Fruit fly (Drosophila melanogaster) whole organism, embryonic: ENCODE results near the gene Strip.
A peak's percentile ranks its signal among the peaks of the same experiment; 100 is the strongest.

Source experiments
- Bgb ChIP-seq: fragments of 200-800 bp; sonication (Bioruptor generic); IDR thresholded peaks from 2 replicates; pipeline ENCODE4 v1.3.6; 2022; ENCODE audit warnings: missing biosample characterization, missing genetic modification characterization; ENCODE audit not compliant: partially characterized antibody
- BtbVII ChIP-seq: fragments of 200-800 bp; sonication (Bioruptor generic); optimal IDR thresholded peaks from 3 replicates; lab custom pipeline; 2017; ENCODE audit warnings: missing biosample characterization, mild to moderate bottlenecking, missing genetic modification characterization
- CG10565 ChIP-seq: fragments of 200-800 bp; sonication (Bioruptor generic); optimal IDR thresholded peaks from 3 replicates; lab custom pipeline; 2016; ENCODE audit warnings: missing biosample characterization, mild to moderate bottlenecking, missing genetic modification characterization
- CG11560 ChIP-seq: fragments of 200-800 bp; sonication (Bioruptor generic); IDR thresholded peaks from 3 replicates; pipeline ENCODE4 v1.3.6; 2022; ENCODE audit warnings: missing biosample characterization, missing genetic modification characterization
- CG12104 ChIP-seq: fragments of 200-800 bp; sonication (Bioruptor generic); optimal IDR thresholded peaks from 3 replicates; lab custom pipeline; 2016; ENCODE audit warnings: missing biosample characterization, missing genetic modification characterization
- CG1233 ChIP-seq: fragments of 200-800 bp; sonication (Bioruptor generic); optimal IDR thresholded peaks from 4 replicates; lab custom pipeline; 2018; ENCODE audit warnings: missing biosample characterization, mild to moderate bottlenecking, missing genetic modification characterization
- CG13287 ChIP-seq: fragments of 200-800 bp; sonication (Bioruptor generic); IDR thresholded peaks from 2 replicates; pipeline ENCODE4 v1.3.6; 2022; ENCODE audit warnings: missing biosample characterization, missing genetic modification characterization; ENCODE audit not compliant: partially characterized antibody
- CG14667 ChIP-seq: fragments of 200-800 bp; sonication (Bioruptor generic); IDR thresholded peaks from 2 replicates; pipeline ENCODE4 v1.3.6; 2022; ENCODE audit warnings: missing biosample characterization, missing genetic modification characterization
- CG17186 ChIP-seq: fragments of 200-800 bp; sonication (Bioruptor generic); optimal IDR thresholded peaks from 3 replicates; lab custom pipeline; 2017; ENCODE audit warnings: missing biosample characterization, missing genetic modification reagents, missing genetic modification characterization
- CG2712 ChIP-seq: fragments of 200-800 bp; optimal IDR thresholded peaks from 3 replicates; lab custom pipeline; 2019; ENCODE audit warnings: missing biosample characterization, mild to moderate bottlenecking, missing genetic modification characterization, moderate library complexity
- CG3163 ChIP-seq: fragments of 200-800 bp; sonication (Bioruptor generic); optimal IDR thresholded peaks from 3 replicates; lab custom pipeline; 2016; ENCODE audit warnings: missing biosample characterization, missing genetic modification characterization
- CG32532 ChIP-seq: fragments of 200-800 bp; sonication (Bioruptor generic); IDR thresholded peaks from 2 replicates; pipeline ENCODE4 v1.3.6; 2022; ENCODE audit warnings: missing biosample characterization, missing genetic modification characterization
- CG3995 ChIP-seq: fragments of 200-800 bp; sonication (Bioruptor generic); optimal IDR thresholded peaks from 3 replicates; lab custom pipeline; 2016; ENCODE audit warnings: missing biosample characterization, missing genetic modification characterization
- CG4282 ChIP-seq: fragments of 200-800 bp; sonication (Bioruptor generic); optimal IDR thresholded peaks from 2 replicates; lab custom pipeline; 2016; ENCODE audit warnings: missing biosample characterization, missing genetic modification characterization
- CG4707 ChIP-seq: fragments of 200-800 bp; sonication (Bioruptor generic); optimal IDR thresholded peaks from 2 replicates; lab custom pipeline; 2018; ENCODE audit warnings: missing biosample characterization, mild to moderate bottlenecking, missing genetic modification characterization, moderate library complexity
- CG7963 ChIP-seq: fragments of 200-800 bp; sonication (Bioruptor generic); IDR thresholded peaks from 3 replicates; pipeline ENCODE4 v1.3.6; 2022; ENCODE audit warnings: missing biosample characterization, missing genetic modification characterization; ENCODE audit not compliant: partially characterized antibody
- CG8290 ChIP-seq, 3 experiments: fragments of 200-800 bp; sonication (Bioruptor generic); optimal IDR thresholded peaks; 2 replicates each; lab custom pipeline; 2016 to 2019; ENCODE audit warnings: missing biosample characterization in 3 of 3, missing genetic modification characterization in 3 of 3, mild to moderate bottlenecking in 2 of 3, moderate library complexity in 1 of 3
- CG8359 ChIP-seq: fragments of 200-800 bp; sonication (Bioruptor generic); optimal IDR thresholded peaks from 2 replicates; lab custom pipeline; 2017; ENCODE audit warnings: missing biosample characterization, mild to moderate bottlenecking, missing genetic modification characterization, borderline replicate concordance
- CG8478 ChIP-seq: fragments of >200 bp; optimal IDR thresholded peaks from 2 replicates; lab custom pipeline; 2018
- CG9215 ChIP-seq: fragments of 200-800 bp; sonication (Bioruptor generic); IDR thresholded peaks from 2 replicates; pipeline ENCODE4 v1.3.6; 2022; ENCODE audit warnings: missing biosample characterization, missing genetic modification characterization
- Dek ChIP-seq: fragments of 200-800 bp; sonication (Bioruptor generic); optimal IDR thresholded peaks from 3 replicates; lab custom pipeline; 2019; ENCODE audit warnings: missing biosample characterization, mild to moderate bottlenecking, missing genetic modification characterization, moderate library complexity
- Elba2 ChIP-seq: fragments of 200-800 bp; sonication (Bioruptor generic); optimal IDR thresholded peaks from 3 replicates; lab custom pipeline; 2016; ENCODE audit warnings: missing biosample characterization, missing genetic modification characterization
- GATAe ChIP-seq: fragments of 200-800 bp; sonication (Bioruptor generic); conservative IDR thresholded peaks from 2 replicates; pipeline ENCODE4 v1.3.6; 2022; ENCODE audit warnings: missing biosample characterization, missing genetic modification characterization
- H15 ChIP-seq: fragments of 200-800 bp; sonication (Bioruptor generic); IDR thresholded peaks from 3 replicates; pipeline ENCODE4 v1.3.6; 2022; ENCODE audit warnings: missing biosample characterization, missing genetic modification characterization
- HLH3B ChIP-seq: fragments of 200-800 bp; sonication (Bioruptor generic); IDR thresholded peaks from 2 replicates; pipeline ENCODE4 v1.3.6; 2022; ENCODE audit warnings: missing biosample characterization, missing genetic modification characterization
- HmgZ ChIP-seq: fragments of 200-800 bp; sonication (Bioruptor generic); optimal IDR thresholded peaks from 2 replicates; lab custom pipeline; 2018; ENCODE audit warnings: missing biosample characterization, mild to moderate bottlenecking, missing genetic modification characterization
- Jarid2 ChIP-seq: fragments of 200-800 bp; sonication (Bioruptor generic); optimal IDR thresholded peaks from 3 replicates; lab custom pipeline; 2017; ENCODE audit warnings: mild to moderate bottlenecking, missing biosample characterization, missing genetic modification reagents, missing genetic modification characterization
- Kr ChIP-seq: fragments of 200-800 bp; sonication (Bioruptor generic); optimal IDR thresholded peaks from 2 replicates; lab custom pipeline; 2017; ENCODE audit warnings: missing biosample characterization, mild to moderate bottlenecking, missing genetic modification characterization
- Mad ChIP-seq: fragments of 200-800 bp; sonication (Bioruptor generic); optimal IDR thresholded peaks from 2 replicates; lab custom pipeline; 2016; ENCODE audit warnings: missing biosample characterization, missing genetic modification characterization
- NK7.1 ChIP-seq: fragments of 200-800 bp; sonication (Bioruptor generic); optimal IDR thresholded peaks from 3 replicates; lab custom pipeline; 2016; ENCODE audit warnings: missing biosample characterization, missing genetic modification characterization
- Ravus ChIP-seq: fragments of 200-800 bp; sonication (Bioruptor generic); IDR thresholded peaks from 2 replicates; pipeline ENCODE4 v1.3.6; 2022; ENCODE audit warnings: missing biosample characterization, missing genetic modification characterization
- Xrp1 ChIP-seq: fragments of 200-800 bp; sonication (Bioruptor generic); IDR thresholded peaks from 2 replicates; pipeline ENCODE4 v1.3.6; 2022; ENCODE audit warnings: missing biosample characterization, missing genetic modification characterization
- bigmax ChIP-seq: fragments of 200-800 bp; sonication (Bioruptor generic); optimal IDR thresholded peaks from 2 replicates; lab custom pipeline; 2018; ENCODE audit warnings: missing biosample characterization, mild to moderate bottlenecking, missing genetic modification characterization
- caup ChIP-seq: fragments of 200-800 bp; sonication (Bioruptor generic); optimal IDR thresholded peaks from 3 replicates; lab custom pipeline; 2017; ENCODE audit warnings: missing biosample characterization, mild to moderate bottlenecking, missing genetic modification characterization, moderate library complexity; ENCODE audit not compliant: severe bottlenecking
- chm ChIP-seq: fragments of 200-800 bp; sonication (Bioruptor generic); IDR thresholded peaks from 2 replicates; pipeline ENCODE4 v1.3.6; 2022; ENCODE audit warnings: missing biosample characterization, missing genetic modification characterization
- chn ChIP-seq: fragments of 200-800 bp; sonication (Bioruptor generic); optimal IDR thresholded peaks from 2 replicates; lab custom pipeline; 2016; ENCODE audit warnings: missing biosample characterization, missing genetic modification characterization
- ci ChIP-seq: fragments of 200-800 bp; sonication (Bioruptor generic); IDR thresholded peaks from 3 replicates; pipeline ENCODE4 v1.3.6; 2022; ENCODE audit warnings: missing biosample characterization, missing genetic modification characterization
- da ChIP-seq: fragments of 200-800 bp; sonication (Bioruptor generic); optimal IDR thresholded peaks from 2 replicates; lab custom pipeline; 2016; ENCODE audit warnings: missing biosample characterization, missing genetic modification characterization
- dati ChIP-seq: fragments of 200-800 bp; sonication (Bioruptor generic); IDR thresholded peaks from 2 replicates; pipeline ENCODE4 v1.3.6; 2022; ENCODE audit warnings: missing biosample characterization, missing genetic modification characterization
- dysf ChIP-seq: fragments of 200-800 bp; sonication (Bioruptor generic); IDR thresholded peaks from 3 replicates; pipeline ENCODE4 v1.3.6; 2022; ENCODE audit warnings: missing biosample characterization, missing genetic modification characterization
- gsb-n ChIP-seq: fragments of 200-800 bp; sonication (Bioruptor generic); optimal IDR thresholded peaks from 3 replicates; lab custom pipeline; 2018; ENCODE audit warnings: missing biosample characterization, mild to moderate bottlenecking, missing genetic modification characterization
- inv ChIP-seq: fragments of 200-800 bp; sonication (Bioruptor generic); IDR thresholded peaks from 2 replicates; pipeline ENCODE4 v1.3.6; 2022; ENCODE audit warnings: missing biosample characterization, missing genetic modification characterization; ENCODE audit not compliant: partially characterized antibody
- jumu ChIP-seq: fragments of 200-800 bp; sonication (Bioruptor generic); optimal IDR thresholded peaks from 3 replicates; lab custom pipeline; 2016; ENCODE audit warnings: missing biosample characterization, missing genetic modification characterization
- kni ChIP-seq: fragments of 200-800 bp; sonication (Bioruptor generic); optimal IDR thresholded peaks from 3 replicates; lab custom pipeline; 2017; ENCODE audit warnings: mild to moderate bottlenecking, missing biosample characterization, missing genetic modification reagents, missing genetic modification characterization
- lbe ChIP-seq: fragments of 200-800 bp; sonication (Bioruptor generic); optimal IDR thresholded peaks from 2 replicates; lab custom pipeline; 2016; ENCODE audit warnings: missing biosample characterization, mild to moderate bottlenecking, missing genetic modification characterization
- nerfin-2 ChIP-seq: fragments of 200-800 bp; sonication (Bioruptor generic); IDR thresholded peaks from 2 replicates; pipeline ENCODE4 v1.3.6; 2022; ENCODE audit warnings: missing biosample characterization, missing genetic modification characterization; ENCODE audit not compliant: partially characterized antibody
- nom ChIP-seq: fragments of 200-800 bp; sonication (Bioruptor generic); optimal IDR thresholded peaks from 2 replicates; lab custom pipeline; 2017; ENCODE audit warnings: missing biosample characterization, missing genetic modification characterization, mild to moderate bottlenecking, moderate library complexity, missing genetic modification reagents
- pita ChIP-seq: fragments of 200-800 bp; sonication (Bioruptor generic); optimal IDR thresholded peaks from 2 replicates; lab custom pipeline; 2017; ENCODE audit warnings: missing biosample characterization, mild to moderate bottlenecking, missing genetic modification characterization
- ranshi ChIP-seq: fragments of 200-800 bp; sonication (Bioruptor generic); IDR thresholded peaks from 2 replicates; pipeline ENCODE4 v1.3.6; 2022; ENCODE audit warnings: missing biosample characterization, missing genetic modification characterization
- sna ChIP-seq: fragments of 200-800 bp; sonication (Bioruptor generic); IDR thresholded peaks from 2 replicates; pipeline ENCODE4 v1.3.6; 2022; ENCODE audit warnings: missing biosample characterization, missing genetic modification characterization; ENCODE audit not compliant: partially characterized antibody

The Strip gene

dm6 chr3L:3319223-3319643 is 9.4 kb downstream of the Strip start, which contains the start of the genes PIG-C, CG12016 and Dpm2 (continued):
- TF ChIP-seq Dek: peak; percentile 49
- no peak for TF ChIP-seq ci
- TF ChIP-seq pita (GFP tag; lab: Kevin White, UChicago): no peak
- no peak for TF ChIP-seq CG10565
- TF ChIP-seq CG3163 (GFP tag; lab: Kevin White, UChicago): peak; percentile 51
- TF ChIP-seq dati (GFP tag; lab: Robert Waterston, UW): no peak
- TF ChIP-seq kni: no peak
- TF ChIP-seq ranshi (GFP tag; lab: Robert Waterston, UW): 0 out of 2 replicates have a peak, but pooled peaks have one; percentile 58
- TF ChIP-seq CG32532 (GFP tag; lab: Robert Waterston, UW): peak; percentile 73
- no peak for TF ChIP-seq CG4707
- peak; percentile 73 for TF ChIP-seq Mad
- TF ChIP-seq bigmax (GFP tag; lab: Kevin White, UChicago): no peak
- no peak; the same call in none of the 2 replicates for TF ChIP-seq CG9215 (GFP tag; lab: Robert Waterston, UW)
- no peak for TF ChIP-seq CG8359
- peak; percentile 58 for TF ChIP-seq Elba2 (GFP tag; lab: Kevin White, UChicago)
- TF ChIP-seq caup (GFP tag; lab: Kevin White, UChicago): peak; percentile 56
- peak; percentile 97 for TF ChIP-seq inv
- TF ChIP-seq lbe (GFP tag; lab: Kevin White, UChicago): peak; percentile 59
- TF ChIP-seq jumu (GFP tag; lab: Kevin White, UChicago): peak; percentile 65
- TF ChIP-seq BtbVII (GFP tag; lab: Kevin White, UChicago): no peak
- peak; percentile 94 for TF ChIP-seq CG3995 (GFP tag; lab: Kevin White, UChicago)
- peak; percentile 26 for TF ChIP-seq NK7.1 (GFP tag; lab: Kevin White, UChicago)
- TF ChIP-seq CG1233 (GFP tag; lab: Kevin White, UChicago): peak; percentile 26
- TF ChIP-seq H15 (GFP tag; lab: Robert Waterston, UW): 0 out of 3 replicates have a peak, but pooled peaks have one; percentile 32
- peak; percentile 58; the same call in 1 of the 2 replicates for TF ChIP-seq HLH3B (GFP tag; lab: Robert Waterston, UW)
- peak; percentile 31 for TF ChIP-seq da (GFP tag; lab: Kevin White, UChicago)
- peak; percentile 71; the same call in 2 of the 3 replicates for TF ChIP-seq dysf (GFP tag; lab: Robert Waterston, UW)
- no peak for TF ChIP-seq Ravus (GFP tag; lab: Robert Waterston, UW)
- TF ChIP-seq Bgb: peak; percentile 97
- TF ChIP-seq sna (GFP tag; lab: Robert Waterston, UW): peak; percentile 97
- TF ChIP-seq nom (GFP tag; lab: Kevin White, UChicago): peak; percentile 24
- TF ChIP-seq Jarid2 (GFP tag; lab: Kevin White, UChicago): no peak
- TF ChIP-seq CG8290 (GFP tag; optimal IDR thresholded peaks at IDR 0.05; lab: Kevin White, UChicago): peak; percentile 68
- TF ChIP-seq CG8290 (tag; optimal IDR thresholded peaks at IDR 0.05; lab: Kevin White, UChicago): no peak
- TF ChIP-seq HmgZ: peak; percentile 78
- TF ChIP-seq CG7963 (GFP tag; lab: Robert Waterston, UW): peak; percentile 93
- TF ChIP-seq CG17186: peak; percentile 81
- no peak for TF ChIP-seq Kr (GFP tag; lab: Kevin White, UChicago)
- TF ChIP-seq Xrp1: peak; percentile 53; the same call in 1 of the 2 replicates
- TF ChIP-seq GATAe (GFP tag; lab: Robert Waterston, UW): no peak
- TF ChIP-seq CG13287 (GFP tag; lab: Robert Waterston, UW): peak; percentile 97
- no peak for TF ChIP-seq gsb-n (tag; lab: Kevin White, UChicago)
- TF ChIP-seq CG14667 (GFP tag; lab: Robert Waterston, UW): peak; percentile 60
- TF ChIP-seq CG12104 (GFP tag; lab: Kevin White, UChicago): peak; percentile 24
- TF ChIP-seq CG8478 (lab: Kevin White, UChicago): no peak
- TF ChIP-seq chn (GFP tag; lab: Kevin White, UChicago): peak; percentile 77
- no peak for TF ChIP-seq chm
- peak; percentile 81 for TF ChIP-seq CG2712
- peak; percentile 19 for TF ChIP-seq CG4282 (GFP tag; lab: Kevin White, UChicago)
- peak; percentile 38; the same call in 1 of the 3 replicates for TF ChIP-seq CG11560 (tag; lab: Robert Waterston, UW)
- peak; percentile 92 for TF ChIP-seq nerfin-2 (GFP tag; lab: Robert Waterston, UW)
